Fruit fly (Drosophila melanogaster): ENCODE results near the gene Aven.

Gene Aven

dm6 chrX:12662679-12663463 is 33.4 kb upstream of the Aven start (continued):
- TF ChIP-seq Gug (GFP tag; IDR thresholded peaks at IDR 0.05) (no peak), yki (optimal IDR thresholded peaks at IDR 0.05) (no peak), CG6272 (GFP tag; IDR thresholded peaks at IDR 0.05) (no peak), CG15011 (GFP tag; optimal IDR thresholded peaks at IDR 0.05) (no peak), ab (GFP tag; optimal IDR thresholded peaks at IDR 0.05) (no peak), Hr39 (optimal IDR thresholded peaks at IDR 0.05) (no peak), emc (GFP tag; optimal IDR thresholded peaks at IDR 0.05) (no peak), Mes4 (GFP tag; optimal IDR thresholded peaks at IDR 0.05) (no peak), Med (GFP tag) (no peak), Mad (GFP tag; optimal IDR thresholded peaks at IDR 0.05) (no peak), hth (optimal IDR thresholded peaks at IDR 0.05) (no peak), fd64A (GFP tag; optimal IDR thresholded peaks at IDR 0.05) (no peak), Bdp1 (GFP tag; optimal IDR thresholded peaks at IDR 0.05) (no peak), Jarid2 (GFP tag; optimal IDR thresholded peaks at IDR 0.05) (no peak), crp (GFP tag; optimal IDR thresholded peaks at IDR 0.05) (no peak), CG34422 (GFP tag; IDR thresholded peaks at IDR 0.05) (no peak), Sry-δ (GFP tag; optimal IDR thresholded peaks at IDR 0.05) (no peak), sc (optimal IDR thresholded peaks at IDR 0.05) (no peak), sc (GFP tag; optimal IDR thresholded peaks at IDR 0.05) (no peak), Hmx (GFP tag; optimal IDR thresholded peaks at IDR 0.05) (no peak), gro (GFP tag; optimal IDR thresholded peaks at IDR 0.05) (no peak), CG5180 (GFP tag; optimal IDR thresholded peaks at IDR 0.05) (no peak), tap (tag; optimal IDR thresholded peaks at IDR 0.05) (no peak), CG34224 (GFP tag; IDR thresholded peaks at IDR 0.05; ENCODE audit: partially characterized antibody) (no peak), bigmax (GFP tag; optimal IDR thresholded peaks at IDR 0.05) (no peak), Fer3 (tag; optimal IDR thresholded peaks at IDR 0.05) (no peak), ci (GFP tag; IDR thresholded peaks at IDR 0.05) (no peak), CG16813 (GFP tag; IDR thresholded peaks at IDR 0.05; ENCODE audit: partially characterized antibody) (no peak), Sry-β (GFP tag; optimal IDR thresholded peaks at IDR 0.05) (no peak), gem (tag; optimal IDR thresholded peaks at IDR 0.05) (peak; percentile 63), CG1792 (GFP tag; optimal IDR thresholded peaks at IDR 0.05) (no peak), CG8388 (GFP tag; optimal IDR thresholded peaks at IDR 0.05) (no peak), CG1832 (GFP tag; optimal IDR thresholded peaks at IDR 0.05) (no peak), usp (GFP tag; optimal IDR thresholded peaks at IDR 0.05) (no peak), Tbp (GFP tag; optimal IDR thresholded peaks at IDR 0.05) (no peak), CG15073 (GFP tag; optimal IDR thresholded peaks at IDR 0.05) (no peak), h (optimal IDR thresholded peaks at IDR 0.05) (no peak), CG34376 (GFP tag; optimal IDR thresholded peaks at IDR 0.05) (no peak), ato (GFP tag; IDR thresholded peaks at IDR 0.05; ENCODE audit: partially characterized antibody) (no peak), Taf1 (GFP tag; IDR thresholded peaks at IDR 0.05) (no peak), CG17361 (GFP tag; IDR thresholded peaks at IDR 0.05) (no peak), HmgD (GFP tag; optimal IDR thresholded peaks at IDR 0.05) (no peak), shn (GFP tag; optimal IDR thresholded peaks at IDR 0.05) (no peak), Scr (GFP tag; IDR thresholded peaks at IDR 0.05; ENCODE audit: partially characterized antibody) (no peak), lmd (GFP tag; IDR thresholded peaks at IDR 0.05) (no peak), CG9876 (GFP tag; optimal IDR thresholded peaks at IDR 0.05) (no peak), CrebB (tag; optimal IDR thresholded peaks at IDR 0.05) (no peak), run (tag; optimal IDR thresholded peaks at IDR 0.05) (no peak), Camta (GFP tag; optimal IDR thresholded peaks at IDR 0.05) (no peak), CG17359 (tag; optimal IDR thresholded peaks at IDR 0.05) (peak; percentile 10), onecut (GFP tag; IDR thresholded peaks at IDR 0.05) (no peak), CG14710 (tag; optimal IDR thresholded peaks at IDR 0.05) (peak; percentile 22)
